Worm (Caenorhabditis elegans): ENCODE data around the gene F25A2.1.

- no peak for TF ChIP-seq lin-13 (tag; optimal IDR thresholded peaks at IDR 0.05)
- no peak for TF ChIP-seq unc-62 (GFP tag; optimal IDR thresholded peaks at IDR 0.05)
These were observed 21.1 kb upstream of the F25A2.1 start for ce11 chrV:1158247-1158646.
